Fruit fly (Drosophila melanogaster): ENCODE results near the gene cad.

cad gene

DNA sequence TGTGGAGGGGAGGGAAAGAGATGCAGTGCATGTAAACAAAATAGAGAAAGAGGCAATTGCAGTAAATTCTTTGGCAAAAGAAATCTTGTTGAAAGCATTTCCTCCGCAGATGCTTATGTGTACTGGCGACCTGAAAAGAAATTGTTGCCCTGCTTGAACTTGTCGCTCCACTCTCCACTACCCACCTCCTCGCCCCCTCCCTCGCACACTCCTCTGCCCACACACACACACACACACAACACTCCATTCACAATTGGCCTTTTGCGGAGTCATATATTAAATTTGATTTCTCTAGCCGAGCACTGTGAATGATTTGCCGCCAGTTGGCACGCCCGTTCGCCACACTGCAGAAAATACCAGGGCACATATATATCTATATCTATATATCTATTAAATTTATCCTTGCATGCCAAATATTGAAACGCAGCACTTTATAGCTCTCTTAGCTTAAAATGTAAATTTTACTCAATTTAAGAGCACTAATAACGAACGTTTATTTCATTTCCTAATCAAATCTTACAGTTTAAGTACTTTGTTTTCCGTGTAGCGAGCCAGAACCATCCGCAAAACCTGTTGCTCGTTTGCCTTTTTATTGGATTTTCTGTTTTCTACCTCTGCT lies 11.6 kb upstream of the cad start:
- TF ChIP-seq Hr96 (GFP tag; optimal IDR thresholded peaks at IDR 0.05): no peak
- TF ChIP-seq toe (GFP tag; optimal IDR thresholded peaks at IDR 0.05): no peak
- no peak for TF ChIP-seq tj (GFP tag; optimal IDR thresholded peaks at IDR 0.05)
- TF ChIP-seq CG11617 (GFP tag; optimal IDR thresholded peaks at IDR 0.05): no peak
- no peak for TF ChIP-seq Crg-1 (GFP tag; optimal IDR thresholded peaks at IDR 0.05)
- no peak for TF ChIP-seq Mnt (GFP tag; optimal IDR thresholded peaks at IDR 0.05)
- TF ChIP-seq cnc (optimal IDR thresholded peaks at IDR 0.05): peak in 1 of 2 experiments; percentile 53
- peak; percentile 19 for TF ChIP-seq CG7045 (GFP tag; optimal IDR thresholded peaks at IDR 0.05)
- no peak for TF ChIP-seq CG1620 (GFP tag; optimal IDR thresholded peaks at IDR 0.05)
- peak; percentile 1 for TF ChIP-seq CG5204 (GFP tag; optimal IDR thresholded peaks at IDR 0.05)
- no peak for TF ChIP-seq CG12768 (GFP tag; optimal IDR thresholded peaks at IDR 0.05)
- TF ChIP-seq bab1 (GFP tag; optimal IDR thresholded peaks at IDR 0.05): peak; percentile 6
- peak; percentile 48 for TF ChIP-seq CG14711 (tag; optimal IDR thresholded peaks at IDR 0.05)

DNA sequence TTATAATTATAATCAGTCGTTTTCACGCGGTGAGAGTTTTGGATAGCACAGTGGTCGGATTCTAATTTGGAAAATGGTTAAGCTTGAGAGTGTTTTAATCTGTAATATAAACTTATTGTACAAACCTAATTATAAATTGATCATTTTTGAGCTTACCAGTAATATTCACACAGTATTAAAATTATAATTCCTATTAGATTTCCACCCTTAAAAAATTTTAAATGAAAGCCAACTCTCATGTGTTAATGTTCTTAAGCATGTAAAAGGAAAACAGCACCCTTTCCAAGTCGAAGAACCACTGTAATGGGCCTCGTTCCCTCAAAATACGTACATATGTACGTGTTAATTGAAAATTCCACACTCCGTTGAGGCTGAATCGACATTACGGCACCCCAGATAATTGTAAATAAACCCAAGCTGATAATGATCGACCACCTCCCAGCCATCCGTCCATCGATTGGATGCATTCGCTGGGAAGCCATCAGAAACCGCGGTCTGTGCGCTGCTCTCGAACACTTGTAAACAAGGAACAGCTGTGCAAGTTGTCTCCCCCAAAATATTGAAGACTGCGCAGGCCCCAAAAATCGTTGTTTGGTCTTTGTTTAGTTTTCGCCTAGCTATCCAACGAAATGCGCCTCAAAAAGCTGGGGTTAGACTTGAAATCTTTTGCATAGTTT lies 10.6 kb upstream of the cad start:
- no peak for TF ChIP-seq Crg-1 (GFP tag; optimal IDR thresholded peaks at IDR 0.05)
- TF ChIP-seq CG33017 (tag; optimal IDR thresholded peaks at IDR 0.05): peak; percentile 67
- TF ChIP-seq CG11617 (GFP tag; optimal IDR thresholded peaks at IDR 0.05): peak; percentile 47
- no peak for TF ChIP-seq Clk (GFP tag; optimal IDR thresholded peaks at IDR 0.05)
- no peak for TF ChIP-seq cnc (optimal IDR thresholded peaks at IDR 0.05)
- peak; percentile 16 for TF ChIP-seq CG5204 (GFP tag; optimal IDR thresholded peaks at IDR 0.05)
- TF ChIP-seq kay (GFP tag; ENCODE audit: borderline replicate concordance): no peak
- TF ChIP-seq CG1620 (GFP tag; optimal IDR thresholded peaks at IDR 0.05): no peak
- peak; percentile 53 for TF ChIP-seq CG14711 (tag; optimal IDR thresholded peaks at IDR 0.05)
- peak; percentile 54 for TF ChIP-seq CG12768 (GFP tag; optimal IDR thresholded peaks at IDR 0.05)
- TF ChIP-seq Hr96 (GFP tag; optimal IDR thresholded peaks at IDR 0.05): no peak
- TF ChIP-seq cic (GFP tag; optimal IDR thresholded peaks at IDR 0.05): no peak
- peak; percentile 13 for TF ChIP-seq toe (GFP tag; optimal IDR thresholded peaks at IDR 0.05)
- TF ChIP-seq ovo (GFP tag; optimal IDR thresholded peaks at IDR 0.05): no peak
- no peak for TF ChIP-seq tj (GFP tag; optimal IDR thresholded peaks at IDR 0.05)
- TF ChIP-seq CG7045 (GFP tag; optimal IDR thresholded peaks at IDR 0.05): peak; percentile 31
- peak; percentile 56 for TF ChIP-seq bab1 (GFP tag; optimal IDR thresholded peaks at IDR 0.05)
- TF ChIP-seq Mnt (GFP tag; optimal IDR thresholded peaks at IDR 0.05): no peak
- peak; percentile 76 for TF ChIP-seq CG7101 (tag; optimal IDR thresholded peaks at IDR 0.05)
- TF ChIP-seq pad (GFP tag; optimal IDR thresholded peaks at IDR 0.05): no peak

DNA sequence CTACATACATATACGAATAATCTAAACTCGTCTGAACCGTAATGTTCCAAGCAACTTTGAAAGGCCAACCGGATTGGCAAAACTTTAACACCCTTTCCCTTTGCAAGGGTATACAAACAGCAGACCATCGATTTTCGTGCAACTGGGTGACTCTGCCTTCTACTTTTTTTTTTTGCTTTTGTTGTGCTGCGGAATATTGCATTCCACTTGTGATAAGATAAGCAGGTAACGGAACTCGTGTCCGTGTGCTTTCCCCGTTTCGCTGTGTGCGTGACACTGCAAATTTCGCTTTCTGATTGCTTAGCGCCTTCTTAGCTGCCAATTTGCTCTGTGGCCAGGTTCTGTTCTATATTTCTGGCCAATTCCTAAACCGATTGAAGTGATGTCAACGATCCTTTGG lies 9.6 kb upstream of the cad start:
- TF ChIP-seq Hr96 (GFP tag; optimal IDR thresholded peaks at IDR 0.05) (no peak), tj (GFP tag; optimal IDR thresholded peaks at IDR 0.05) (no peak), CG5204 (GFP tag; optimal IDR thresholded peaks at IDR 0.05) (no peak), ovo (GFP tag; optimal IDR thresholded peaks at IDR 0.05) (peak; percentile 91), pad (GFP tag; optimal IDR thresholded peaks at IDR 0.05) (no peak), CG33017 (tag; optimal IDR thresholded peaks at IDR 0.05) (no peak), toe (GFP tag; optimal IDR thresholded peaks at IDR 0.05) (no peak), cnc (optimal IDR thresholded peaks at IDR 0.05) (peak; percentile 45 to 87), cic (GFP tag; optimal IDR thresholded peaks at IDR 0.05) (peak; percentile 15), Crg-1 (GFP tag; optimal IDR thresholded peaks at IDR 0.05) (no peak), CG12768 (GFP tag; optimal IDR thresholded peaks at IDR 0.05) (no peak), CG11617 (GFP tag; optimal IDR thresholded peaks at IDR 0.05) (no peak), Mnt (GFP tag; optimal IDR thresholded peaks at IDR 0.05) (peak; percentile 8), CG1620 (GFP tag; optimal IDR thresholded peaks at IDR 0.05) (no peak), kay (GFP tag; ENCODE audit: borderline replicate concordance) (no peak)

DNA sequence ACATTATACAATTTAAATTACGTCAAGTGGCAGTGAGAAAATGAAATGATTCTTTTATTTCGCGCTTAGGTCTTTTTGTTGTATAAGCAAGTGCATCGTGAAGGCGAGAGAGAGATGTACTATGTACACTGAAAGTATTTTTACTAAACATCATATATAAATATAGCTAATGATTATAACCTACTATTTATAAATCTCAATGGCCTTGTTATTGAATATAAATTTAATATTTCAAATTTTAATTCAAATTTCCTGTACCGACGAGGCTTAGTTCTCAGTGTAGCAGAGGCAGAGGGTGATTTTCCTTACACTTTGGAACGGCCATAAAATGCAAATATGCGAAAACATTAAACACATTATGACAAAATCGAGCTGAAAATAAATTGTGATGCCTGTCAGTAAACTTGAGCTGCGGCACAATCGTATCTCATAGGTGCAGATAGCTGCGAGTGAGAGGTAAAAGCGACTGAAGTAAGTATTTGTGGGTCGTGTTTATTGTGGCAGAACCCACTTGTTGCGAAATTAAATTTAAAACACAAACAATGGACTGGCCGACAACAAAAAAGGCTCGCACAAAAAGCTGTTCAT lies 8.5 kb upstream of the cad start:
- peak; percentile 70 for TF ChIP-seq toe (GFP tag; optimal IDR thresholded peaks at IDR 0.05)
- peak; percentile 28 for TF ChIP-seq Clk (GFP tag; optimal IDR thresholded peaks at IDR 0.05)
- TF ChIP-seq tj (GFP tag; optimal IDR thresholded peaks at IDR 0.05): peak; percentile 88
- TF ChIP-seq Mnt (GFP tag; optimal IDR thresholded peaks at IDR 0.05): peak; percentile 45
- TF ChIP-seq CG33017 (tag; optimal IDR thresholded peaks at IDR 0.05): peak; percentile 95
- peak; percentile 90 for TF ChIP-seq CG11617 (GFP tag; optimal IDR thresholded peaks at IDR 0.05)
- peak; percentile 73 for TF ChIP-seq CG12768 (GFP tag; optimal IDR thresholded peaks at IDR 0.05)
- no peak for TF ChIP-seq cnc (optimal IDR thresholded peaks at IDR 0.05)
- peak; percentile 50 for TF ChIP-seq Crg-1 (GFP tag; optimal IDR thresholded peaks at IDR 0.05)
- TF ChIP-seq bab1 (GFP tag; optimal IDR thresholded peaks at IDR 0.05): peak; percentile 94
- peak; percentile 61 for TF ChIP-seq CG1620 (GFP tag; optimal IDR thresholded peaks at IDR 0.05)
- TF ChIP-seq ovo (GFP tag; optimal IDR thresholded peaks at IDR 0.05): peak; percentile 61
- peak; percentile 91 for TF ChIP-seq CG7101 (tag; optimal IDR thresholded peaks at IDR 0.05)
- peak; percentile 44 for TF ChIP-seq Hr96 (GFP tag; optimal IDR thresholded peaks at IDR 0.05)
- TF ChIP-seq CG7045 (GFP tag; optimal IDR thresholded peaks at IDR 0.05): peak; percentile 88
- peak; percentile 20 for TF ChIP-seq cic (GFP tag; optimal IDR thresholded peaks at IDR 0.05)
- peak; percentile 88 for TF ChIP-seq kay (GFP tag; ENCODE audit: borderline replicate concordance)
- peak; percentile 86 for TF ChIP-seq CG14711 (tag; optimal IDR thresholded peaks at IDR 0.05)
- TF ChIP-seq pad (GFP tag; optimal IDR thresholded peaks at IDR 0.05): peak; percentile 62
- TF ChIP-seq CG5204 (GFP tag; optimal IDR thresholded peaks at IDR 0.05): peak; percentile 69

DNA sequence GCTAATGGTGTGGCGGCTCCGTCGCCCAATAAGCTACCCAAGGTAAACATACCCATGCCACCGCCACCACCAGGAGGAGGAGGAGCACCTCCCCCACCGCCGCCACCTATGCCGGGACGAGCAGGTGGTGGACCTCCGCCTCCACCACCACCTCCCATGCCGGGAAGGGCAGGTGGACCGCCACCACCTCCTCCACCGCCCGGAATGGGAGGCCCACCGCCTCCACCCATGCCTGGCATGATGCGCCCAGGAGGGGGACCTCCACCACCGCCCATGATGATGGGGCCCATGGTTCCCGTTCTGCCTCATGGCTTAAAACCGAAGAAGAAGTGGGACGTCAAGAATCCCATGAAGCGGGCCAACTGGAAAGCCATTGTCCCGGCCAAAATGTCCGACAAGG lies 5.9 kb upstream of the cad start:
- TF ChIP-seq CG14711 (tag; optimal IDR thresholded peaks at IDR 0.05) (no peak), CG11617 (GFP tag; optimal IDR thresholded peaks at IDR 0.05) (no peak), CG1620 (GFP tag; optimal IDR thresholded peaks at IDR 0.05) (no peak), ovo (GFP tag; optimal IDR thresholded peaks at IDR 0.05) (no peak), Crg-1 (GFP tag; optimal IDR thresholded peaks at IDR 0.05) (no peak), kay (GFP tag; ENCODE audit: borderline replicate concordance) (no peak), CG12768 (GFP tag; optimal IDR thresholded peaks at IDR 0.05) (no peak), Mnt (GFP tag; optimal IDR thresholded peaks at IDR 0.05) (no peak), cnc (optimal IDR thresholded peaks at IDR 0.05) (no peak), CG33017 (tag; optimal IDR thresholded peaks at IDR 0.05) (no peak), pad (GFP tag; optimal IDR thresholded peaks at IDR 0.05) (no peak)
